Worm (Caenorhabditis elegans): ENCODE results near the gene nhr-32.

- TF ChIP-seq nhr-232 (tag; optimal IDR thresholded peaks at IDR 0.05) = no peak
- TF ChIP-seq syd-9 (tag; optimal IDR thresholded peaks at IDR 0.05) = no peak
- TF ChIP-seq K02D7.2 (tag; optimal IDR thresholded peaks at IDR 0.05) = no peak
- no peak for TF ChIP-seq elt-4 (tag; optimal IDR thresholded peaks at IDR 0.05)
- no peak for TF ChIP-seq ceh-45 (GFP tag; IDR thresholded peaks at IDR 0.05)
- no peak for TF ChIP-seq ceh-30 (tag; optimal IDR thresholded peaks at IDR 0.05)
- no peak for TF ChIP-seq F13H6.1 (tag; optimal IDR thresholded peaks at IDR 0.05)
- no peak for TF ChIP-seq rnt-1 (tag; optimal IDR thresholded peaks at IDR 0.05)
- no peak for TF ChIP-seq sox-4 (tag; optimal IDR thresholded peaks at IDR 0.05)
- no peak for TF ChIP-seq pqm-1 (tag; optimal IDR thresholded peaks at IDR 0.05)
- TF ChIP-seq ceh-6 (GFP tag; optimal IDR thresholded peaks at IDR 0.05) = no peak
- TF ChIP-seq ama-1 (optimal IDR thresholded peaks at IDR 0.05) = no peak
- no peak for TF ChIP-seq fkh-10 (GFP tag; optimal IDR thresholded peaks at IDR 0.05)
- no peak for TF ChIP-seq lim-6 (tag; optimal IDR thresholded peaks at IDR 0.05)
Observed at ce11 chrX:13249102-13249501, 2.7 kb upstream of the nhr-32 start.
